Fruit fly (Drosophila melanogaster) whole organism, embryonic: ENCODE measurements around the gene Prosbeta6.

Experiments used
- ATbp ChIP-seq: fragments of 200-800 bp; sonication (Bioruptor generic); optimal IDR thresholded peaks from 2 replicates; lab custom pipeline; 2017; ENCODE audit warnings: missing biosample characterization, mild to moderate bottlenecking, missing genetic modification characterization, missing genetic modification reagents
- Asciz ChIP-seq: fragments of 200-800 bp; sonication (Bioruptor generic); optimal IDR thresholded peaks from 2 replicates; lab custom pipeline; 2017; ENCODE audit warnings: missing biosample characterization, mild to moderate bottlenecking, missing genetic modification characterization, missing genetic modification reagents
- CG10147 ChIP-seq: fragments of 200-800 bp; sonication (Bioruptor generic); optimal IDR thresholded peaks from 2 replicates; lab custom pipeline; 2019; ENCODE audit warnings: missing biosample characterization, mild to moderate bottlenecking, missing genetic modification characterization, moderate library complexity
- CG10267 ChIP-seq: fragments of 200-800 bp; sonication (Bioruptor generic); optimal IDR thresholded peaks from 2 replicates; lab custom pipeline; 2018; ENCODE audit warnings: missing biosample characterization, mild to moderate bottlenecking, missing genetic modification characterization, moderate library complexity
- CG10543 ChIP-seq: fragments of 200-800 bp; sonication (Bioruptor generic); optimal IDR thresholded peaks from 3 replicates; lab custom pipeline; 2017; ENCODE audit warnings: missing biosample characterization, mild to moderate bottlenecking, missing genetic modification characterization, moderate library complexity
- CG10979 ChIP-seq: fragments of 200-800 bp; sonication (Bioruptor generic); optimal IDR thresholded peaks from 2 replicates; lab custom pipeline; 2018; ENCODE audit warnings: missing biosample characterization, mild to moderate bottlenecking, missing genetic modification characterization, moderate library complexity
- CG12391 ChIP-seq: fragments of 200-800 bp; sonication (Bioruptor generic); optimal IDR thresholded peaks from 3 replicates; lab custom pipeline; 2018; ENCODE audit warnings: missing biosample characterization, mild to moderate bottlenecking, missing genetic modification characterization, moderate library complexity
- CG12659 ChIP-seq: fragments of 200-800 bp; sonication (Bioruptor generic); optimal IDR thresholded peaks from 3 replicates; lab custom pipeline; 2017; ENCODE audit warnings: mild to moderate bottlenecking, missing biosample characterization, missing genetic modification reagents, missing genetic modification characterization
- CG13296 ChIP-seq: fragments of 200-800 bp; sonication (Bioruptor generic); optimal IDR thresholded peaks from 3 replicates; lab custom pipeline; 2018; ENCODE audit warnings: missing biosample characterization, mild to moderate bottlenecking, missing genetic modification characterization
- CG15011 ChIP-seq: fragments of 200-800 bp; sonication (Bioruptor generic); optimal IDR thresholded peaks from 3 replicates; lab custom pipeline; 2018; ENCODE audit warnings: missing biosample characterization, mild to moderate bottlenecking, missing genetic modification characterization
- CG17359 ChIP-seq: fragments of 200-800 bp; sonication (Bioruptor generic); optimal IDR thresholded peaks from 3 replicates; lab custom pipeline; 2018; ENCODE audit warnings: missing biosample characterization, mild to moderate bottlenecking, missing genetic modification characterization, moderate library complexity
- CG17361 ChIP-seq: fragments of 200-800 bp; sonication (Bioruptor generic); IDR thresholded peaks from 3 replicates; pipeline ENCODE4 v1.3.6; 2022; ENCODE audit warnings: missing biosample characterization, missing genetic modification characterization
- CG17385 ChIP-seq: fragments of 200-800 bp; sonication (Bioruptor generic); optimal IDR thresholded peaks from 3 replicates; lab custom pipeline; 2018; ENCODE audit warnings: missing biosample characterization, mild to moderate bottlenecking, missing genetic modification characterization
- CG18476 ChIP-seq: fragments of 200-800 bp; sonication (Bioruptor generic); optimal IDR thresholded peaks from 2 replicates; lab custom pipeline; 2016; ENCODE audit warnings: missing biosample characterization, mild to moderate bottlenecking, missing genetic modification characterization
- CG2120 ChIP-seq: fragments of 200-800 bp; sonication (Bioruptor generic); optimal IDR thresholded peaks from 3 replicates; lab custom pipeline; 2016; ENCODE audit warnings: missing biosample characterization, missing genetic modification characterization
- CG2889 ChIP-seq: fragments of 200-800 bp; sonication (Bioruptor generic); IDR thresholded peaks from 3 replicates; pipeline ENCODE4 v1.3.6; 2022; ENCODE audit warnings: missing biosample characterization, missing genetic modification characterization
- CG30020 ChIP-seq: fragments of 200-800 bp; optimal IDR thresholded peaks from 2 replicates; lab custom pipeline; 2019; ENCODE audit warnings: missing biosample characterization, mild to moderate bottlenecking, missing genetic modification characterization, moderate library complexity
- CG30403 ChIP-seq: fragments of 200-800 bp; sonication (Bioruptor generic); optimal IDR thresholded peaks from 3 replicates; lab custom pipeline; 2016; ENCODE audit warnings: missing biosample characterization, missing genetic modification characterization
- CG31441 ChIP-seq: fragments of 200-800 bp; sonication (Bioruptor generic); IDR thresholded peaks from 2 replicates; pipeline ENCODE4 v1.3.6; 2022; ENCODE audit warnings: missing biosample characterization, missing genetic modification characterization
- CG42726 ChIP-seq: fragments of 200-800 bp; sonication (Bioruptor generic); IDR thresholded peaks from 2 replicates; pipeline ENCODE4 v1.3.6; 2022; ENCODE audit warnings: missing biosample characterization, missing genetic modification characterization; ENCODE audit not compliant: partially characterized antibody
- CG5180 ChIP-seq: fragments of 200-800 bp; sonication (Bioruptor generic); optimal IDR thresholded peaks from 3 replicates; lab custom pipeline; 2017; ENCODE audit warnings: missing biosample characterization, missing genetic modification characterization, mild to moderate bottlenecking, moderate library complexity, missing genetic modification reagents
- D19A ChIP-seq: fragments of 200-800 bp; optimal IDR thresholded peaks from 3 replicates; lab custom pipeline; 2019; ENCODE audit warnings: missing biosample characterization, mild to moderate bottlenecking, missing genetic modification characterization, moderate library complexity
- Deaf1 ChIP-seq: fragments of 200-800 bp; optimal IDR thresholded peaks from 3 replicates; lab custom pipeline; 2019; ENCODE audit warnings: missing biosample characterization, mild to moderate bottlenecking, missing genetic modification characterization, moderate library complexity
- Fer1 ChIP-seq: fragments of 200-800 bp; sonication (Bioruptor generic); optimal IDR thresholded peaks from 2 replicates; lab custom pipeline; 2017; ENCODE audit warnings: missing biosample characterization, mild to moderate bottlenecking, missing genetic modification characterization
- Fer3 ChIP-seq: fragments of 200-800 bp; sonication (Bioruptor generic); optimal IDR thresholded peaks from 2 replicates; lab custom pipeline; 2018; ENCODE audit warnings: missing biosample characterization, mild to moderate bottlenecking, missing genetic modification characterization, moderate library complexity
- Hsf ChIP-seq: fragments of 200-800 bp; sonication (Bioruptor generic); optimal IDR thresholded peaks from 3 replicates; lab custom pipeline; 2016; ENCODE audit warnings: missing biosample characterization, missing genetic modification characterization
- Meics ChIP-seq: fragments of 200-800 bp; sonication (Bioruptor generic); optimal IDR thresholded peaks from 2 replicates; lab custom pipeline; 2017; ENCODE audit warnings: missing biosample characterization, mild to moderate bottlenecking, missing genetic modification characterization
- NfI ChIP-seq: fragments of 200-800 bp; sonication (Bioruptor generic); optimal IDR thresholded peaks from 3 replicates; lab custom pipeline; 2018; ENCODE audit warnings: missing biosample characterization, mild to moderate bottlenecking, missing genetic modification characterization, moderate library complexity
- Oli ChIP-seq: fragments of 200-800 bp; sonication (Bioruptor generic); optimal IDR thresholded peaks from 2 replicates; lab custom pipeline; 2018; ENCODE audit warnings: missing biosample characterization, mild to moderate bottlenecking, missing genetic modification characterization, moderate library complexity
- Rfx ChIP-seq: fragments of 200-800 bp; sonication (Bioruptor generic); IDR thresholded peaks from 2 replicates; pipeline ENCODE4 v1.3.6; 2022; ENCODE audit warnings: missing biosample characterization, missing genetic modification characterization
- Sox100B ChIP-seq: fragments of 200-800 bp; sonication (Bioruptor generic); optimal IDR thresholded peaks from 3 replicates; lab custom pipeline; 2018; ENCODE audit warnings: missing biosample characterization, mild to moderate bottlenecking, missing genetic modification characterization
- Ssrp ChIP-seq: fragments of 200-800 bp; sonication (Bioruptor generic); optimal IDR thresholded peaks from 2 replicates; lab custom pipeline; 2018; ENCODE audit warnings: missing biosample characterization, mild to moderate bottlenecking, missing genetic modification characterization, moderate library complexity
- bsh ChIP-seq, 2 experiments: fragments of 200-800 bp; sonication (Bioruptor generic); optimal IDR thresholded peaks; 2 replicates each; lab custom pipeline; 2017 to 2018; ENCODE audit warnings: mild to moderate bottlenecking in 2 of 2, missing biosample characterization in 2 of 2, missing genetic modification characterization in 2 of 2, moderate library complexity in 1 of 2
- cwo ChIP-seq: fragments of 200-800 bp; sonication (Bioruptor generic); optimal IDR thresholded peaks from 3 replicates; lab custom pipeline; 2017; ENCODE audit warnings: missing biosample characterization, missing genetic modification characterization, mild to moderate bottlenecking, moderate library complexity, missing genetic modification reagents
- danr ChIP-seq: fragments of 200-800 bp; sonication (Bioruptor generic); IDR thresholded peaks from 2 replicates; pipeline ENCODE4 v1.3.6; 2022; ENCODE audit warnings: missing biosample characterization, missing genetic modification characterization
- dysf ChIP-seq: fragments of 200-800 bp; sonication (Bioruptor generic); IDR thresholded peaks from 3 replicates; pipeline ENCODE4 v1.3.6; 2022; ENCODE audit warnings: missing biosample characterization, missing genetic modification characterization
- grau ChIP-seq: fragments of 200-800 bp; optimal IDR thresholded peaks from 3 replicates; lab custom pipeline; 2019; ENCODE audit warnings: missing biosample characterization, mild to moderate bottlenecking, missing genetic modification characterization, moderate library complexity
- jing ChIP-seq: fragments of 200-800 bp; sonication (Bioruptor generic); optimal IDR thresholded peaks from 2 replicates; lab custom pipeline; 2018; ENCODE audit warnings: missing biosample characterization, mild to moderate bottlenecking, missing genetic modification characterization
- lola ChIP-seq, 3 experiments: fragments of >200 bp in 2 of 3; fragments of 200-800 bp in 1 of 3; sonication (Bioruptor generic) in 1 of 3; optimal IDR thresholded peaks; 2 replicates each; lab custom pipeline; 2017 to 2019; ENCODE audit warnings: missing biosample characterization in 3 of 3, missing genetic modification characterization in 3 of 3, mild to moderate bottlenecking in 1 of 3, moderate library complexity in 1 of 3
- pan ChIP-seq, 4 experiments: fragments of >200 bp in 3 of 4; fragments of 200-800 bp in 1 of 4; sonication (Bioruptor generic) in 1 of 4; optimal IDR thresholded peaks in 3 of 4; IDR thresholded peaks in 1 of 4; 2 replicates each; pipeline versions ENCODE4 v1.3.6 to Lab custom; 2017 to 2022; ENCODE audit warnings: missing biosample characterization in 2 of 4, missing genetic modification characterization in 2 of 4, mixed read lengths in 1 of 4
- ranshi ChIP-seq: fragments of 200-800 bp; sonication (Bioruptor generic); IDR thresholded peaks from 2 replicates; pipeline ENCODE4 v1.3.6; 2022; ENCODE audit warnings: missing biosample characterization, missing genetic modification characterization
- row ChIP-seq: fragments of 200-800 bp; sonication (Bioruptor generic); IDR thresholded peaks from 3 replicates; pipeline ENCODE4 v1.3.6; 2022; ENCODE audit warnings: missing biosample characterization, missing genetic modification characterization
- scrt ChIP-seq: fragments of 200-800 bp; sonication (Bioruptor generic); optimal IDR thresholded peaks from 2 replicates; lab custom pipeline; 2018; ENCODE audit warnings: missing biosample characterization, mild to moderate bottlenecking, missing genetic modification characterization, moderate library complexity
- sd ChIP-seq: fragments of 200-800 bp; sonication (Bioruptor generic); optimal IDR thresholded peaks from 3 replicates; lab custom pipeline; 2018; ENCODE audit warnings: missing biosample characterization, mild to moderate bottlenecking, missing genetic modification characterization, moderate library complexity
- sens-2 ChIP-seq: fragments of 200-800 bp; sonication (Bioruptor generic); IDR thresholded peaks from 2 replicates; pipeline ENCODE4 v1.3.6; 2022; ENCODE audit warnings: missing biosample characterization, missing genetic modification characterization
- sug ChIP-seq: fragments of 200-800 bp; optimal IDR thresholded peaks from 2 replicates; lab custom pipeline; 2019; ENCODE audit warnings: missing biosample characterization, mild to moderate bottlenecking, missing genetic modification characterization, moderate library complexity
- unpg ChIP-seq: fragments of 200-800 bp; sonication (Bioruptor generic); optimal IDR thresholded peaks from 3 replicates; lab custom pipeline; 2018; ENCODE audit warnings: missing biosample characterization, mild to moderate bottlenecking, missing genetic modification characterization, moderate library complexity
- wdn ChIP-seq: fragments of 200-800 bp; sonication (Bioruptor generic); IDR thresholded peaks from 2 replicates; pipeline ENCODE4 v1.3.6; 2022; ENCODE audit warnings: missing biosample characterization, missing genetic modification characterization

Prosbeta6 gene

dm6 chr3L:16657014-16657413, 46.8 kb upstream of the Prosbeta6 start (continued):
- peak; percentile 17 for TF ChIP-seq Hsf (GFP tag; lab: Kevin White, UChicago)
- TF ChIP-seq CG30403 (GFP tag; lab: Kevin White, UChicago) = peak; percentile 32
- peak; percentile 43; the same call in 1 of the 3 replicates for TF ChIP-seq dysf (GFP tag; lab: Robert Waterston, UW)
- TF ChIP-seq CG17385 (GFP tag; lab: Kevin White, UChicago) = peak; percentile 3
- 0 out of 2 replicates have a peak, but pooled peaks have one; percentile 29 for TF ChIP-seq CG31441 (GFP tag; lab: Robert Waterston, UW)
- no peak for TF ChIP-seq CG42726 (GFP tag; lab: Robert Waterston, UW)
- peak; percentile 25 for TF ChIP-seq Fer3 (tag; lab: Kevin White, UChicago)
- 0 out of 2 replicates have a peak, but pooled peaks have one; percentile 5 for TF ChIP-seq danr
- TF ChIP-seq CG13296 (GFP tag; lab: Kevin White, UChicago) = peak; percentile 31
- peak; percentile 15 for TF ChIP-seq sd (tag; lab: Kevin White, UChicago)
- TF ChIP-seq grau = peak; percentile 50
- TF ChIP-seq D19A (tag; lab: Kevin White, UChicago) = peak; percentile 35
- peak; percentile 42; the same call in 1 of the 3 replicates for TF ChIP-seq CG2889 (GFP tag; lab: Robert Waterston, UW)
- peak; percentile 15 for TF ChIP-seq CG17359 (tag; lab: Kevin White, UChicago)
- TF ChIP-seq lola (GFP tag; optimal IDR thresholded peaks at IDR 0.05; lab: Kevin White, UChicago) = peak in 1 of 3 experiments; percentile 6
- TF ChIP-seq unpg (GFP tag; lab: Kevin White, UChicago) = peak; percentile 21
- peak; percentile 47 for TF ChIP-seq Sox100B
- peak; percentile 15 for TF ChIP-seq CG12659 (GFP tag; lab: Kevin White, UChicago)
- TF ChIP-seq Asciz = peak; percentile 29
- no peak for TF ChIP-seq wdn
- TF ChIP-seq ATbp (GFP tag; lab: Kevin White, UChicago) = peak; percentile 30
- peak; percentile 47 for TF ChIP-seq CG10147 (GFP tag; lab: Kevin White, UChicago)
- no peak for TF ChIP-seq sens-2 (GFP tag; lab: Robert Waterston, UW)
- TF ChIP-seq Fer1 (GFP tag; lab: Kevin White, UChicago) = peak; percentile 48
- peak; percentile 48 for TF ChIP-seq row (GFP tag; lab: Robert Waterston, UW)
- peak; percentile 48 for TF ChIP-seq CG2120
- TF ChIP-seq Meics (GFP tag; lab: Kevin White, UChicago) = peak; percentile 58
- TF ChIP-seq sug (tag; lab: Kevin White, UChicago) = no peak
- peak; percentile 50 for TF ChIP-seq cwo
- peak; percentile 2 for TF ChIP-seq NfI (GFP tag; lab: Kevin White, UChicago)
- TF ChIP-seq CG10267 = no peak
- peak; percentile 11 for TF ChIP-seq scrt (GFP tag; lab: Kevin White, UChicago)
- TF ChIP-seq Deaf1 (tag; lab: Kevin White, UChicago) = peak; percentile 11
- peak; percentile 36 for TF ChIP-seq Ssrp (tag; lab: Kevin White, UChicago)
- peak; percentile 27 for TF ChIP-seq CG5180
- peak in 1 of 2 experiments; percentile 2 for TF ChIP-seq bsh (GFP tag; optimal IDR thresholded peaks at IDR 0.05; lab: Kevin White, UChicago)
- TF ChIP-seq Oli (tag; lab: Kevin White, UChicago) = peak; percentile 55
- peak; percentile 34; the same call in 1 of the 2 replicates for TF ChIP-seq Rfx (GFP tag; lab: Robert Waterston, UW)
- peak; percentile 25 for TF ChIP-seq CG18476
- TF ChIP-seq CG15011 (GFP tag; lab: Kevin White, UChicago) = peak; percentile 28
- TF ChIP-seq pan (optimal IDR thresholded peaks at IDR 0.05; lab: Kevin White, UChicago) = no peak
- peak in 1 of 2 experiments; percentile 35 for TF ChIP-seq pan (GFP tag; optimal IDR thresholded peaks at IDR 0.05 in 1 of 2, IDR thresholded peaks at IDR 0.05 in 1 of 2)
- TF ChIP-seq ranshi = 0 out of 2 replicates have a peak, but pooled peaks have one; percentile 27
- TF ChIP-seq CG10543 (GFP tag; lab: Kevin White, UChicago) = peak; percentile 30
- no peak for TF ChIP-seq CG30020
- TF ChIP-seq CG12391 = peak; percentile 48
- TF ChIP-seq CG10979 = peak; percentile 33
- peak; percentile 7 for TF ChIP-seq jing (GFP tag; lab: Kevin White, UChicago)
- TF ChIP-seq CG17361 (GFP tag; lab: Robert Waterston, UW) = peak; percentile 53; the same call in 2 of the 3 replicates
